Fruit fly (Drosophila melanogaster): Measurements from ENCODE around the gene CG13995.

DNA sequence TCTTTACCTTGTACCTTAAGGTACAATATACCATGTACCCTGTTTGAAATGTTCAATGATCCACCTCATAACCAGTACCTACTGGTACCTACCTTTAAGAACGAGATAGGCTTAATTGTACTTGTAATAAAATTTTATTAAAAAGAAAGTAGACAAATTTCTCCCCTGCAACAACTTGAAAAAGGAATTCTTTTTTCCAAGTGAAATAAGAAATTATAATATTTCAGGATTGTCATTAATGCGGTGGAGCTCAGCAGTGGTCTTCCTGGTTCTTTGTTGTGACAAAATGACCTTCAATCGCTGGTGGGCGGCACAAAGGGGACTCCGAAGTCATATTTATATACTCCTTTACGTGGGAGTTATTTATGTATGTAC, 45.2 kb downstream of the CG13995 start:
- TF ChIP-seq lola (GFP tag; optimal IDR thresholded peaks at IDR 0.05) = no peak
- no peak for TF ChIP-seq psq (GFP tag; optimal IDR thresholded peaks at IDR 0.05)
- no peak for TF ChIP-seq dmrt93B (GFP tag; optimal IDR thresholded peaks at IDR 0.05)
- TF ChIP-seq usp (GFP tag; optimal IDR thresholded peaks at IDR 0.05) = no peak

All from whole organism, wandering third instar larva.